Fruit fly (Drosophila melanogaster) whole organism, adult: ENCODE results near the gene SMC1.

Source experiments
- CG14711 ChIP-seq: fragments of 200-800 bp; sonication (Bioruptor generic); optimal IDR thresholded peaks from 2 replicates; lab custom pipeline; 2018; ENCODE audit warnings: missing biosample characterization, mild to moderate bottlenecking, missing genetic modification characterization, moderate library complexity
- CG1620 ChIP-seq: fragments of 200-800 bp; sonication (Bioruptor generic); optimal IDR thresholded peaks from 2 replicates; lab custom pipeline; 2016; ENCODE audit warnings: missing biosample characterization, missing genetic modification characterization
- CG33017 ChIP-seq: fragments of 200-800 bp; sonication (Bioruptor generic); optimal IDR thresholded peaks from 2 replicates; lab custom pipeline; 2018; ENCODE audit warnings: missing biosample characterization, mild to moderate bottlenecking, missing genetic modification characterization, moderate library complexity
- CG5204 ChIP-seq: fragments of 200-800 bp; sonication (Bioruptor generic); optimal IDR thresholded peaks from 2 replicates; lab custom pipeline; 2016; ENCODE audit warnings: missing biosample characterization, missing genetic modification characterization
- CG7101 ChIP-seq: fragments of 200-800 bp; sonication (Bioruptor generic); optimal IDR thresholded peaks from 2 replicates; lab custom pipeline; 2018; ENCODE audit warnings: missing biosample characterization, mild to moderate bottlenecking, missing genetic modification characterization, moderate library complexity
- Hr96 ChIP-seq: fragments of 200-800 bp; sonication (Bioruptor generic); optimal IDR thresholded peaks from 2 replicates; lab custom pipeline; 2016; ENCODE audit warnings: missing biosample characterization, missing genetic modification characterization
- Mnt ChIP-seq: fragments of 200-800 bp; sonication (Bioruptor generic); optimal IDR thresholded peaks from 2 replicates; lab custom pipeline; 2016; ENCODE audit warnings: missing biosample characterization, mild to moderate bottlenecking, missing genetic modification characterization
- bab1 ChIP-seq: fragments of 200-800 bp; sonication (Bioruptor generic); optimal IDR thresholded peaks from 3 replicates; lab custom pipeline; 2019; ENCODE audit warnings: missing biosample characterization, mild to moderate bottlenecking, missing genetic modification characterization, moderate library complexity
- kay ChIP-seq: fragments of 200-800 bp; sonication (Bioruptor generic); peaks from one replicate; lab custom pipeline; 2016; ENCODE audit warnings: missing biosample characterization, missing genetic modification characterization, borderline replicate concordance
- ovo ChIP-seq: fragments of 200-800 bp; sonication (Bioruptor generic); optimal IDR thresholded peaks from 2 replicates; lab custom pipeline; 2016; ENCODE audit warnings: missing biosample characterization, missing genetic modification characterization
- tj ChIP-seq: fragments of 200-800 bp; sonication (Bioruptor generic); optimal IDR thresholded peaks from 3 replicates; lab custom pipeline; 2017; ENCODE audit warnings: missing biosample characterization, mild to moderate bottlenecking, missing genetic modification characterization, moderate library complexity

DNA sequence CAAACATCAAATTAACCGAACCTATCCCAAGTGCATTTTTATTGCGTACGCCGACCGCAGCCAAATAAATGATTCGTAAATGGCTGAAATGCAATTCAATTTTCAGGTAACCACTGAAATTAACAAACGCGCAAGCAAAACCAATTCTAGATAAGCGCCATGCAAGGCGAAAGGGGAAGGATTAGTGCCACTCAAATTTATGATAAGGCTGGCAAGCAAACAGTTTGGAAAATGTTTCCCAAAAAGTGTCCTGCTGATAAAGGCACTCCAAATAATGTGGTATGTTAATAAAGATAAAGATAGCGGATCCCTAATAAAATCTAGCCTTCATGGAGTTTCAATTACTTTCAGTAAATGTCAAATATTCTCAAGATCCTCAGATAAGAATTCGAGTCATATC lies 30.9 kb upstream of the SMC1 start:
- TF ChIP-seq CG7101 (tag; lab: Kevin White, UChicago) = no peak
- no peak for TF ChIP-seq bab1 (GFP tag; lab: Kevin White, UChicago)
- no peak for TF ChIP-seq CG33017 (tag; lab: Kevin White, UChicago)
- TF ChIP-seq ovo = no peak
- TF ChIP-seq tj (GFP tag; lab: Kevin White, UChicago) = no peak
- TF ChIP-seq CG5204 (GFP tag; lab: Kevin White, UChicago) = no peak
- no peak for TF ChIP-seq CG1620 (GFP tag; lab: Kevin White, UChicago)
- TF ChIP-seq Mnt (GFP tag; lab: Kevin White, UChicago) = no peak
- TF ChIP-seq kay = no peak
- no peak for TF ChIP-seq Hr96 (GFP tag; lab: Kevin White, UChicago)
- no peak for TF ChIP-seq CG14711 (tag; lab: Kevin White, UChicago)
